Worm (Caenorhabditis elegans) whole organism, early embryonic: ENCODE data around the gene pcp-5.

Experiments
- B0310.2 ChIP-seq: sonication (generic microtip); optimal IDR thresholded peaks from 2 replicates; lab custom pipeline; 2016; ENCODE audit warnings: mild to moderate bottlenecking, missing genetic modification characterization, missing compliant biosample characterization
- aly-1 ChIP-seq: sonication (generic microtip); optimal IDR thresholded peaks from 2 replicates; lab custom pipeline; 2016; ENCODE audit warnings: missing genetic modification characterization, missing compliant biosample characterization
- ama-1 ChIP-seq: fragments of 150-350 bp; optimal IDR thresholded peaks from 2 replicates; lab custom pipeline; 2014
- ceh-36 ChIP-seq: sonication (generic microtip); optimal IDR thresholded peaks from 2 replicates; lab custom pipeline; 2016; ENCODE audit warnings: missing genetic modification characterization, inconsistent platforms, missing compliant biosample characterization
- ets-7 ChIP-seq: sonication (generic microtip); optimal IDR thresholded peaks from 2 replicates; lab custom pipeline; 2016; ENCODE audit warnings: missing genotype, missing genetic modification characterization, missing compliant biosample characterization
- flt-1 ChIP-seq: fragments of 200-800 bp; sonication (Bioruptor generic); IDR thresholded peaks from 2 replicates; pipeline ENCODE4 v1.3.6; 2022; ENCODE audit warnings: missing genetic modification characterization, missing compliant biosample characterization
- hmbx-1 ChIP-seq: sonication (generic microtip); optimal IDR thresholded peaks from 2 replicates; lab custom pipeline; 2016; ENCODE audit warnings: mild to moderate bottlenecking, missing genetic modification characterization, missing compliant biosample characterization
- hnd-1 ChIP-seq: sonication (generic microtip); optimal IDR thresholded peaks from 2 replicates; lab custom pipeline; 2016; ENCODE audit warnings: missing genetic modification characterization, missing compliant biosample characterization
- pes-1 ChIP-seq: fragments of 200-800 bp; sonication (Bioruptor generic); IDR thresholded peaks from 2 replicates; pipeline ENCODE4 v1.3.6; 2022; ENCODE audit warnings: missing genetic modification reagents, missing genetic modification characterization, missing compliant biosample characterization

DNA sequence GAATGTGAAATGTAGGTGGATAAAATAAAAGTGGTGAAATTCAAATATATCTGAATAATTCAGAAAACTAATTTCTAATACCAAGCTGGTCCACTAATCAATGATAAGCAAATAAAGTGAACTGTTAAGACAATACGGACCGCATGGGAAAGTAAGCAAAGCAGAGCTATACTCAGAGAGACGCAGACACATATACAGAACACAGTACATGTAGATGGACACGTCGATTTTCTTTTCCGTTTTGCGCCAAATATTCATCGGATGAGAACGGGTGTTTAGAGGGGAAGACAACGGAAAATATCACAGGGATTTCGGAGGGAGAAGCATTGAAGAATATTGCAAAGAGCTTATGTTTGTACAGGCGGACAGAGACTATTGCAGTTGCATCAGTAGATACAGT is 18.6 kb upstream of the pcp-5 start:
- TF ChIP-seq hmbx-1: no peak
- TF ChIP-seq hnd-1 (tag; lab: Kevin White, UChicago): no peak
- no peak for TF ChIP-seq ama-1 (lab: Kevin White, UChicago)
- no peak for TF ChIP-seq pes-1 (GFP tag; lab: Robert Waterston, UW)
- no peak for TF ChIP-seq aly-1 (tag; lab: Kevin White, UChicago)
- TF ChIP-seq ets-7 (tag; lab: Kevin White, UChicago): no peak
- TF ChIP-seq ceh-36 (tag; lab: Kevin White, UChicago): no peak
- no peak for TF ChIP-seq B0310.2 (tag; lab: Kevin White, UChicago)
- no peak for TF ChIP-seq flt-1 (GFP tag; lab: Robert Waterston, UW)
